Worm (Caenorhabditis elegans): ENCODE results near the gene C25H3.16.
A peak's percentile ranks its signal among the peaks of the same experiment; 100 is the strongest.

Gene C25H3.16

DNA sequence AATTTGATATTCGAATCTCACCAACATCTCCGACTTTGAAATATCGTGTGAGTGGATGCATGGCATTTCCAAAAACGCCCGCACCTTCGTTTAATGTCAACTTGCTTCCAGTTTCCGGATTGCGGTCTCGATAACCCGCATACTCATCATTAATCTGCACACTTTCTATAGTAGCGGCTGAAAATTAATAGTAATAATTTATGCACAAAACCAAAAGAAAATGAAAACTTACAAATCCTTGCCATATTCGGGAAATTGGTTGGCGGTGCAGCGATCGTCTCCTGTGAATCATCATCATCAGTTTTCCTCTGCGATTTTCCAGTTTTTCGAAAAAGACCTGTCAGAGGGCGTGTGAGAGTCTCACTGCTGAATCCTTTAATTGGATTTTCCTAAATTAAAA, 5.9 kb upstream of the C25H3.16 start:
- TF ChIP-seq nhr-237 (tag; optimal IDR thresholded peaks at IDR 0.05) = no peak
- TF ChIP-seq daf-12 (tag; optimal IDR thresholded peaks at IDR 0.05) = no peak
- peak; percentile 96 for TF ChIP-seq aha-1 (tag)
- no peak for TF ChIP-seq ceh-62 (tag; optimal IDR thresholded peaks at IDR 0.05)
- no peak for TF ChIP-seq arid-1 (GFP tag; conservative IDR thresholded peaks at IDR 0.05)
- no peak for TF ChIP-seq mdl-1 (tag; optimal IDR thresholded peaks at IDR 0.05)
- TF ChIP-seq nhr-11 (tag; optimal IDR thresholded peaks at IDR 0.05) = no peak

DNA sequence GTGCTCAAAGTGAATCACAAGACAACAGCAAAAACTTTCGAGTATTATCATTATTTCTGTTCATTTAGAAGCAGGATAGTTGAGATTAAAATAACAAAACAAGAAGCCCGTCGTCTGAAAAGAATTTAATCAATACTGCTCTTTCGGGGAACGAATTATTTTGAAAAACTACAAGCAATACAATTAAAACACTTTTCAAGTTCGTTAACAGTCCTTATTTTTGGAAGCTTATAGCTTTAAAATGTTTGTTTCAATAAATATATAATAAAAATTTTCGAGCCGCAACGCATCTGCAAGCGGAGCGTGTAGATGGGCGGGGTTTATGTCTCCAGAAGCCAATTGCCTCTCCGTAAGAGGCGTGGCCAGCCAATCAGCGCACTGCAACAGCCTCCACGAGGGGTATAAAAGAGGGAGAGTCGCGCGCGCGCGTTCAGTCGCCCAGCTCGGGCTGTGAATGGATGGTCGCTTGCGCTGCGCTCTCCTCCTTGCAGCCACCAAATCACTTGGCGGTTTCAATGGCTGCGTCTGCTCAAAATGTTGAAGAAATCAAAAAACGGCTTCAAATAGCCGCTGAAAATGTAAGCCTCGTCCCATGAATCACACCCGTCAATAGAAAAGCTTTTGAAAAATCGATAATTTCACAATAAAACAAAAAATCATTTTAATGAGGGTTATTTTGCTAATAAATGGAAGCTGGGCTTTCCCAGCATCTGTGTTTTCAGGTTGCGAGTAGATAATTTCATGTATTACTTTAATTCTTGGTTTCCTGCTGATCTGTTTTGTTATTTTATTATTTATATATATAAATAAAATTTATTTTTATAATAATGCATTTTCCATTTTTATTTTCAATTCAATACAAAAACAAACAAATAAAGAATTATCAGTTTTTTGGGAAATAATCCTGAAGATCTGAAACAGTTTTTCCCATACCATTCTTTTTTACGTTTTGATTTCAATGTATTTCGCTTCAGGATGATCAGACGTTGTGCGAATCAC, 5.1 kb upstream of the C25H3.16 start, which contains the start of the genes ift-43 and mdt-26:
Gene ift-43, minus strand, starts transcription at position 51 of the 999 bp plus-strand sequence.
Gene mdt-26, plus strand, starts transcription at position 446 of the 999 bp plus-strand sequence.
- TF ChIP-seq mdl-1 (tag; optimal IDR thresholded peaks at IDR 0.05) (peak; percentile 76 to 88), ceh-20 (GFP tag; IDR thresholded peaks at IDR 0.05) (peak; percentile 67), ama-1 (optimal IDR thresholded peaks at IDR 0.05) (peak; percentile 100), egl-27 (tag; optimal IDR thresholded peaks at IDR 0.05) (no peak), arid-1 (GFP tag; conservative IDR thresholded peaks at IDR 0.05) (peak; percentile 78), snpc-4 (tag; optimal IDR thresholded peaks at IDR 0.05) (no peak), zip-2 (tag; optimal IDR thresholded peaks at IDR 0.05) (no peak), fkh-10 (GFP tag; optimal IDR thresholded peaks at IDR 0.05) (peak; percentile 63), Y5F2A.4 (GFP tag; optimal IDR thresholded peaks at IDR 0.05) (no peak), lsy-2 (tag; optimal IDR thresholded peaks at IDR 0.05) (peak; percentile 39 to 80), aha-1 (tag) (peak; percentile 99), dve-1 (tag; optimal IDR thresholded peaks at IDR 0.05; ENCODE audit: insufficient read depth) (peak; percentile 79), zag-1 (tag; optimal IDR thresholded peaks at IDR 0.05) (no peak), nhr-28 (tag; optimal IDR thresholded peaks at IDR 0.05) (peak; percentile 46), ZK337.2 (GFP tag; IDR thresholded peaks at IDR 0.05) (no peak), dpl-1 (GFP tag; optimal IDR thresholded peaks at IDR 0.05) (peak; percentile 40), set-16 (GFP tag; IDR thresholded peaks at IDR 0.05) (peak; percentile 99), ceh-62 (tag; optimal IDR thresholded peaks at IDR 0.05) (no peak), ceh-32 (tag; optimal IDR thresholded peaks at IDR 0.05; ENCODE audit: poor library complexity) (peak; percentile 55), attf-4 (tag; optimal IDR thresholded peaks at IDR 0.05) (no peak), hlh-30 (tag; optimal IDR thresholded peaks at IDR 0.05; ENCODE audit: insufficient read depth) (peak; percentile 79), nhr-41 (GFP tag; IDR thresholded peaks at IDR 0.05) (peak; percentile 65; the same call in 1 of the 2 replicates), aly-2 (tag; optimal IDR thresholded peaks at IDR 0.05) (no peak), lin-38 (GFP tag; IDR thresholded peaks at IDR 0.05) (peak; percentile 66), php-3 (GFP tag; IDR thresholded peaks at IDR 0.05) (peak; percentile 50; the same call in 1 of the 2 replicates), lin-1 (GFP tag; IDR thresholded peaks at IDR 0.05) (no peak), nhr-77 (tag; optimal IDR thresholded peaks at IDR 0.05) (peak; percentile 0), nhr-102 (tag; optimal IDR thresholded peaks at IDR 0.05) (peak; percentile 70), nhr-76 (tag; optimal IDR thresholded peaks at IDR 0.05) (no peak), nhr-11 (tag; optimal IDR thresholded peaks at IDR 0.05) (peak; percentile 69), cey-2 (tag; optimal IDR thresholded peaks at IDR 0.05; ENCODE audit: borderline replicate concordance, insufficient read depth) (no peak), mxl-2 (GFP tag; conservative IDR thresholded peaks at IDR 0.05) (no peak), lin-39 (tag; optimal IDR thresholded peaks at IDR 0.05) (no peak), Y48G9A.11 (GFP tag; IDR thresholded peaks at IDR 0.05) (peak; percentile 30; the same call in 1 of the 2 replicates), hmg-1.1 (GFP tag; IDR thresholded peaks at IDR 0.05) (peak; percentile 94), mes-2 (tag; optimal IDR thresholded peaks at IDR 0.05; ENCODE audit: poor library complexity, severe bottlenecking) (peak; percentile 74), unc-39 (tag; optimal IDR thresholded peaks at IDR 0.05) (no peak), lir-3 (tag; optimal IDR thresholded peaks at IDR 0.05) (peak; percentile 28), D1046.2 (GFP tag; IDR thresholded peaks at IDR 0.05) (no peak), F10B5.3 (tag; optimal IDR thresholded peaks at IDR 0.05) (peak; percentile 42), lin-13 (GFP tag; optimal IDR thresholded peaks at IDR 0.05) (peak; percentile 69), daf-12 (tag; optimal IDR thresholded peaks at IDR 0.05) (no peak), pha-4 (GFP tag; IDR thresholded peaks at IDR 0.05) (peak; percentile 72; the same call in 1 of the 2 replicates), pha-4 (tag; optimal IDR thresholded peaks at IDR 0.05) (no peak), ceh-44 (GFP tag; IDR thresholded peaks at IDR 0.05) (peak; percentile 64; the same call in 1 of the 2 replicates)

Data from whole organism, L4 larva.